Worm (Caenorhabditis elegans) whole organism, late embryonic: ENCODE results near the gene mca-2.

ENCODE experiments used
- C08G9.2 ChIP-seq: sonication (generic microtip); optimal IDR thresholded peaks from 2 replicates; lab custom pipeline; 2016; ENCODE audit warnings: mild to moderate bottlenecking, missing genetic modification characterization, moderate library complexity, missing compliant biosample characterization
- F13H6.1 ChIP-seq: sonication (generic microtip); optimal IDR thresholded peaks from 2 replicates; lab custom pipeline; 2016; ENCODE audit warnings: missing genetic modification characterization, missing compliant biosample characterization
- K02D7.2 ChIP-seq: sonication (generic microtip); optimal IDR thresholded peaks from 2 replicates; lab custom pipeline; 2017; ENCODE audit warnings: mild to moderate bottlenecking, missing genetic modification characterization, missing compliant biosample characterization
- T23F11.4 ChIP-seq: fragments of 200-800 bp; sonication (Bioruptor generic); optimal IDR thresholded peaks from 2 replicates; lab custom pipeline; 2018; ENCODE audit warnings: mild to moderate bottlenecking, missing genetic modification characterization, missing compliant biosample characterization
- Y22D7AL.16 ChIP-seq: sonication (generic microtip); optimal IDR thresholded peaks from 2 replicates; lab custom pipeline; 2016; ENCODE audit warnings: missing genetic modification characterization, missing compliant biosample characterization
- ahr-1 ChIP-seq: sonication (generic microtip); optimal IDR thresholded peaks from 2 replicates; lab custom pipeline; 2016; ENCODE audit warnings: missing genetic modification characterization, missing compliant biosample characterization
- ceh-14 ChIP-seq: sonication (generic microtip); optimal IDR thresholded peaks from 2 replicates; lab custom pipeline; 2016; ENCODE audit warnings: missing genotype, missing genetic modification characterization, missing compliant biosample characterization
- ceh-19 ChIP-seq: fragments of 200-800 bp; sonication (Bioruptor generic); optimal IDR thresholded peaks from 2 replicates; lab custom pipeline; 2018; ENCODE audit warnings: mild to moderate bottlenecking, missing genetic modification characterization, missing compliant biosample characterization
- ceh-2 ChIP-seq: sonication (generic microtip); optimal IDR thresholded peaks from 2 replicates; lab custom pipeline; 2016; ENCODE audit warnings: missing genotype, missing genetic modification characterization, missing compliant biosample characterization
- ceh-22 ChIP-seq: sonication (generic microtip); optimal IDR thresholded peaks from 2 replicates; lab custom pipeline; 2017; ENCODE audit warnings: missing biosample characterization, missing genetic modification characterization
- ceh-24 ChIP-seq: sonication (generic microtip); optimal IDR thresholded peaks from 2 replicates; lab custom pipeline; 2016; ENCODE audit warnings: mild to moderate bottlenecking, missing genetic modification characterization, missing compliant biosample characterization
- ceh-31 ChIP-seq: sonication (generic microtip); optimal IDR thresholded peaks from 2 replicates; lab custom pipeline; 2016; ENCODE audit warnings: missing genetic modification characterization, missing compliant biosample characterization
- ceh-45 ChIP-seq: fragments of 200-800 bp; sonication (Bioruptor generic); IDR thresholded peaks from 2 replicates; pipeline ENCODE4 v1.3.6; 2022; ENCODE audit warnings: missing genetic modification reagents, missing genetic modification characterization, missing compliant biosample characterization
- ceh-48 ChIP-seq: sonication (generic microtip); optimal IDR thresholded peaks from 2 replicates; lab custom pipeline; 2016; ENCODE audit warnings: missing genetic modification characterization, inconsistent platforms, missing compliant biosample characterization
- ceh-9 ChIP-seq: sonication (generic microtip); optimal IDR thresholded peaks from 2 replicates; lab custom pipeline; 2016; ENCODE audit warnings: mild to moderate bottlenecking, missing genetic modification characterization, inconsistent platforms, missing compliant biosample characterization
- che-1 ChIP-seq: sonication (generic microtip); optimal IDR thresholded peaks from 2 replicates; lab custom pipeline; 2016; ENCODE audit warnings: mild to moderate bottlenecking, missing genetic modification characterization, missing compliant biosample characterization
- dmd-4 ChIP-seq: sonication (generic microtip); optimal IDR thresholded peaks from 2 replicates; lab custom pipeline; 2016; ENCODE audit warnings: borderline replicate concordance, missing genetic modification characterization, missing compliant biosample characterization
- dve-1 ChIP-seq: sonication (generic microtip); optimal IDR thresholded peaks from 2 replicates; lab custom pipeline; 2017; ENCODE audit warnings: antibody characterized with exemption, mild to moderate bottlenecking, missing genetic modification characterization, missing compliant biosample characterization
- elt-2 ChIP-seq: sonication (generic microtip); optimal IDR thresholded peaks from 2 replicates; lab custom pipeline; 2016; ENCODE audit warnings: missing genetic modification reagents, missing genetic modification characterization, missing compliant biosample characterization
- elt-4 ChIP-seq: sonication (generic microtip); optimal IDR thresholded peaks from 2 replicates; lab custom pipeline; 2016; ENCODE audit warnings: missing genetic modification characterization, missing compliant biosample characterization
- ets-4 ChIP-seq: sonication (generic microtip); optimal IDR thresholded peaks from 2 replicates; lab custom pipeline; 2016; ENCODE audit warnings: missing genetic modification characterization, missing compliant biosample characterization
- eyg-1 ChIP-seq: sonication (generic microtip); optimal IDR thresholded peaks from 2 replicates; lab custom pipeline; 2016; ENCODE audit warnings: missing genotype, missing genetic modification characterization, missing compliant biosample characterization
- fkh-6 ChIP-seq: sonication (generic microtip); optimal IDR thresholded peaks from 2 replicates; lab custom pipeline; 2016; ENCODE audit warnings: missing genetic modification characterization, missing compliant biosample characterization
- gmeb-2 ChIP-seq: sonication (generic microtip); optimal IDR thresholded peaks from 2 replicates; lab custom pipeline; 2016; ENCODE audit warnings: missing genetic modification characterization, inconsistent platforms, missing compliant biosample characterization
- hlh-6 ChIP-seq: sonication (generic microtip); optimal IDR thresholded peaks from 2 replicates; lab custom pipeline; 2016; ENCODE audit warnings: missing genotype, missing genetic modification characterization, missing compliant biosample characterization
- hlh-8 ChIP-seq: sonication (generic microtip); optimal IDR thresholded peaks from 2 replicates; lab custom pipeline; 2016; ENCODE audit warnings: missing genotype, missing genetic modification characterization, missing compliant biosample characterization
- lim-6 ChIP-seq: sonication (generic microtip); optimal IDR thresholded peaks from 2 replicates; lab custom pipeline; 2016; ENCODE audit warnings: missing genetic modification characterization, missing compliant biosample characterization
- nfya-1 ChIP-seq: sonication (generic microtip); optimal IDR thresholded peaks from 2 replicates; lab custom pipeline; 2017; ENCODE audit warnings: missing genetic modification characterization, mild to moderate bottlenecking, missing compliant biosample characterization, antibody characterized with exemption, moderate library complexity
- npax-4 ChIP-seq: sonication (generic microtip); optimal IDR thresholded peaks from 2 replicates; lab custom pipeline; 2016; ENCODE audit warnings: missing genetic modification characterization, missing compliant biosample characterization
- odd-2 ChIP-seq: sonication (generic microtip); optimal IDR thresholded peaks from 2 replicates; lab custom pipeline; 2017; ENCODE audit warnings: antibody characterized with exemption, mild to moderate bottlenecking, missing genetic modification characterization, missing compliant biosample characterization
- pat-9 ChIP-seq: fragments of 200-800 bp; sonication (Bioruptor generic); optimal IDR thresholded peaks from 2 replicates; lab custom pipeline; 2018; ENCODE audit warnings: mild to moderate bottlenecking, missing genetic modification characterization, moderate library complexity, missing compliant biosample characterization
- pax-1 ChIP-seq: fragments of 150-350 bp; optimal IDR thresholded peaks from 2 replicates; lab custom pipeline; 2014; ENCODE audit warnings: missing biosample characterization, missing genetic modification characterization
- pha-4 ChIP-seq: fragments of 150-350 bp; optimal IDR thresholded peaks from 2 replicates; lab custom pipeline; 2018; ENCODE audit warnings: missing biosample characterization, missing genetic modification reagents, missing genetic modification characterization
- pqm-1 ChIP-seq: sonication (generic microtip); optimal IDR thresholded peaks from 2 replicates; lab custom pipeline; 2016; ENCODE audit warnings: missing genetic modification characterization, missing compliant biosample characterization
- ref-2 ChIP-seq: sonication (generic microtip); optimal IDR thresholded peaks from 2 replicates; lab custom pipeline; 2016; ENCODE audit warnings: missing genetic modification characterization, missing compliant biosample characterization
- rnt-1 ChIP-seq: sonication (generic microtip); optimal IDR thresholded peaks from 2 replicates; lab custom pipeline; 2016; ENCODE audit warnings: missing genetic modification characterization, missing compliant biosample characterization
- sox-2 ChIP-seq: fragments of 200-800 bp; sonication (Bioruptor generic); IDR thresholded peaks from 2 replicates; pipeline ENCODE4 v1.3.6; 2022; ENCODE audit warnings: missing genetic modification reagents, missing genetic modification characterization, missing compliant biosample characterization
- sox-4 ChIP-seq: sonication (generic microtip); optimal IDR thresholded peaks from 2 replicates; lab custom pipeline; 2017; ENCODE audit warnings: mild to moderate bottlenecking, missing genetic modification characterization, inconsistent platforms, missing compliant biosample characterization
- syd-9 ChIP-seq: sonication (generic microtip); optimal IDR thresholded peaks from 2 replicates; lab custom pipeline; 2016; ENCODE audit warnings: mild to moderate bottlenecking, missing genetic modification characterization, moderate library complexity, missing compliant biosample characterization
- tbx-7 ChIP-seq: sonication (generic microtip); optimal IDR thresholded peaks from 2 replicates; lab custom pipeline; 2016; ENCODE audit warnings: missing genotype, missing genetic modification characterization, missing compliant biosample characterization
- ttx-3 ChIP-seq: sonication (generic microtip); optimal IDR thresholded peaks from 2 replicates; lab custom pipeline; 2016; ENCODE audit warnings: missing genetic modification reagents, missing genetic modification characterization, missing compliant biosample characterization
- unc-3 ChIP-seq, 2 experiments: fragments of 200-800 bp in 1 of 2; sonication (Bioruptor generic) in 1 of 2; sonication (generic microtip) in 1 of 2; conservative IDR thresholded peaks in 1 of 2; optimal IDR thresholded peaks in 1 of 2; 2 replicates each; pipeline versions ENCODE4 v1.3.6 to Lab custom; 2016 to 2022; ENCODE audit warnings: missing compliant biosample characterization in 2 of 2, missing genetic modification characterization in 2 of 2, missing genetic modification reagents in 1 of 2
- unc-42 ChIP-seq: sonication (generic microtip); optimal IDR thresholded peaks from 2 replicates; lab custom pipeline; 2016; ENCODE audit warnings: missing genotype, missing genetic modification characterization, missing compliant biosample characterization
- unc-55 ChIP-seq: sonication (generic microtip); optimal IDR thresholded peaks from 2 replicates; lab custom pipeline; 2017; ENCODE audit warnings: missing biosample characterization, missing genetic modification reagents, missing genetic modification characterization
- unc-86 ChIP-seq: sonication (generic microtip); optimal IDR thresholded peaks from 2 replicates; lab custom pipeline; 2016; ENCODE audit warnings: missing genetic modification characterization, missing compliant biosample characterization
- ztf-16 ChIP-seq: sonication (generic microtip); optimal IDR thresholded peaks from 2 replicates; lab custom pipeline; 2017; ENCODE audit warnings: missing genetic modification characterization, missing compliant biosample characterization

mca-2 gene

ce11 chrIV:2083734-2084133 lies at the start of gene mca-2:
mca-2 (plus strand) TSS chrIV:2084034.
- no peak for TF ChIP-seq lim-6 (tag; lab: Kevin White, UChicago)
- TF ChIP-seq gmeb-2 (tag; lab: Kevin White, UChicago) = no peak
- no peak for TF ChIP-seq ztf-16 (tag; lab: Kevin White, UChicago)
- TF ChIP-seq nfya-1 (tag; lab: Kevin White, UChicago) = no peak
- no peak for TF ChIP-seq C08G9.2 (tag; lab: Kevin White, UChicago)
- TF ChIP-seq ceh-9 (tag; lab: Kevin White, UChicago) = no peak
- TF ChIP-seq pqm-1 (tag; lab: Kevin White, UChicago) = no peak
- no peak for TF ChIP-seq ref-2 (tag; lab: Kevin White, UChicago)
- TF ChIP-seq ahr-1 = no peak
- no peak for TF ChIP-seq syd-9 (tag; lab: Kevin White, UChicago)
- no peak for TF ChIP-seq T23F11.4 (GFP tag; lab: Kevin White, UChicago)
- no peak for TF ChIP-seq elt-2 (tag; lab: Kevin White, UChicago)
- no peak for TF ChIP-seq F13H6.1
- no peak for TF ChIP-seq npax-4

DNA sequence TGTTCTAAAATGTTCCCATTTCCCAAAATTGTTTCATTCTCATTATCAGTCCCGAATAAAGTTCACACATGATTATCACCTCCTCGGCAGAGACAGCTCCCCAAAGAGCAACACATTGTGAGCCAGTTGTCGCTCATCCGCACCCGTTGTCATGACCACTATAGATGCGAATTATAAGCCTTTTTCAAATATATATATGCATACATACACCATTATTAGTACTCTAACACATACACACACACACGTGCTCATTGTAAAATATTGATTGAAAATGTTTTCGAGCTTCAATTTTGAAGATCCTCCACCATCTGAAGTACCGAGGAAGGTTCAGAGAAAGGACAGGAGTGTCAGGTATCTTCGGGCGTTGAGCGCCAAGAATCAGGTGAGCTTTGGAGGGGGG lies 46.9 kb upstream of the mca-2 start, which contains the start of the genes Y76B12C.9 and cng-2:
Gene Y76B12C.9, minus strand, starts transcription at position 101 of the 400 bp plus-strand sequence.
Gene cng-2, plus strand, starts transcription at position 218 of the 400 bp plus-strand sequence.
- no peak for TF ChIP-seq hlh-8
- no peak for TF ChIP-seq dmd-4 (tag; lab: Kevin White, UChicago)
- TF ChIP-seq hlh-6 = no peak
- TF ChIP-seq nfya-1 (tag; lab: Kevin White, UChicago) = no peak

- TF ChIP-seq ttx-3 (no peak), ref-2 (tag; lab: Kevin White, UChicago) (no peak), elt-4 (tag; lab: Kevin White, UChicago) (no peak), unc-55 (GFP tag; lab: Kevin White, UChicago) (no peak), rnt-1 (tag; lab: Kevin White, UChicago) (no peak), pax-1 (tag; lab: Kevin White, UChicago) (no peak), ceh-22 (tag; lab: Kevin White, UChicago) (no peak), unc-3 (GFP tag; conservative IDR thresholded peaks at IDR 0.05; lab: Robert Waterston, UW) (no peak), unc-3 (tag; optimal IDR thresholded peaks at IDR 0.05; lab: Kevin White, UChicago) (no peak), eyg-1 (no peak), ceh-19 (GFP tag; lab: Kevin White, UChicago) (no peak), unc-42 (tag; lab: Kevin White, UChicago) (no peak), tbx-7 (tag; lab: Kevin White, UChicago) (no peak), Y22D7AL.16 (tag; lab: Kevin White, UChicago) (no peak), ceh-31 (no peak), sox-2 (no peak), ceh-24 (tag; lab: Kevin White, UChicago) (no peak)
Measured at ce11 chrIV:2037497-2037896, 46.3 kb upstream of the mca-2 start.

- peak; percentile 17 for TF ChIP-seq ceh-48
- no peak for TF ChIP-seq ztf-16 (tag; lab: Kevin White, UChicago)
- no peak for TF ChIP-seq fkh-6 (tag; lab: Kevin White, UChicago)
- TF ChIP-seq ets-4 = peak; percentile 9
- no peak for TF ChIP-seq ahr-1
- TF ChIP-seq che-1 (tag; lab: Kevin White, UChicago) = peak; percentile 11
- no peak for TF ChIP-seq odd-2
- TF ChIP-seq ceh-22 (tag; lab: Kevin White, UChicago) = no peak
- no peak for TF ChIP-seq npax-4
- no peak for TF ChIP-seq ceh-45
- peak; percentile 93 for TF ChIP-seq ceh-14 (tag; lab: Kevin White, UChicago)
- TF ChIP-seq ceh-2 = peak; percentile 12
- peak; percentile 72 for TF ChIP-seq dve-1 (tag; lab: Kevin White, UChicago)
- no peak for TF ChIP-seq pat-9 (tag; lab: Kevin White, UChicago)
- TF ChIP-seq pqm-1 (tag; lab: Kevin White, UChicago) = no peak
- peak; percentile 87 for TF ChIP-seq ceh-31
- TF ChIP-seq tbx-7 (tag; lab: Kevin White, UChicago) = no peak
- TF ChIP-seq K02D7.2 (tag; lab: Kevin White, UChicago) = no peak
- 0 out of 2 replicates have a peak, but pooled peaks have one; percentile 16 for TF ChIP-seq sox-2
- TF ChIP-seq elt-2 (tag; lab: Kevin White, UChicago) = no peak
- no peak for TF ChIP-seq sox-4
- TF ChIP-seq unc-86 (tag; lab: Kevin White, UChicago) = peak; percentile 46
- peak; percentile 87 for TF ChIP-seq nfya-1 (tag; lab: Kevin White, UChicago)
- no peak for TF ChIP-seq lim-6 (tag; lab: Kevin White, UChicago)
- no peak for TF ChIP-seq ceh-9 (tag; lab: Kevin White, UChicago)
- TF ChIP-seq pha-4 (tag; lab: Kevin White, UChicago) = no peak
Measured at ce11 chrIV:2048839-2049238, 35.0 kb upstream of the mca-2 start.
